Worm (Caenorhabditis elegans): Measurements from ENCODE around the gene R11E3.19.

Gene R11E3.19

ce11 chrIV:4758659-4759058, 17.2 kb downstream of the R11E3.19 start, which contains the start of gene Y17G9B.8 (continued):
- TF ChIP-seq gei-17 (GFP tag; optimal IDR thresholded peaks at IDR 0.05) (no peak), egl-18 (GFP tag; IDR thresholded peaks at IDR 0.05) (no peak), F39B2.1 (GFP tag; IDR thresholded peaks at IDR 0.05) (0 out of 2 replicates have a peak, but pooled peaks have one; percentile 24), lin-35 (GFP tag; optimal IDR thresholded peaks at IDR 0.05) (no peak), egl-44 (GFP tag; IDR thresholded peaks at IDR 0.05) (no peak), lin-54 (GFP tag; optimal IDR thresholded peaks at IDR 0.05) (peak; percentile 45), attf-6 (GFP tag; IDR thresholded peaks at IDR 0.05) (no peak)

- no peak for TF ChIP-seq ceh-40 (GFP tag; IDR thresholded peaks at IDR 0.05)
- no peak for TF ChIP-seq pha-4 (tag; optimal IDR thresholded peaks at IDR 0.05)
Observed at ce11 chrIV:4755929-4756655, 19.8 kb downstream of the R11E3.19 start, which contains the start of the genes fbxb-77 and Y17G9B.11. Gene fbxb-77, minus strand, starts transcription at chrIV:4756157. Gene Y17G9B.11, plus strand, starts transcription at chrIV:4756605.

ce11 chrIV:4751814-4752213, 24.1 kb downstream of the R11E3.19 start, which contains the start of gene Y17G9B.4:
Gene Y17G9B.4, plus strand, starts transcription at chrIV:4752119.
- no peak for TF ChIP-seq hlh-26 (GFP tag; conservative IDR thresholded peaks at IDR 0.05)
- peak; percentile 91 for TF ChIP-seq lsl-1 (GFP tag; optimal IDR thresholded peaks at IDR 0.05)
- TF ChIP-seq madf-6 (GFP tag; IDR thresholded peaks at IDR 0.05), result peak; percentile 83
- TF ChIP-seq attf-6 (GFP tag; IDR thresholded peaks at IDR 0.05), result no peak
- TF ChIP-seq nhr-179 (tag; optimal IDR thresholded peaks at IDR 0.05), result no peak
- peak; percentile 86 for TF ChIP-seq xnd-1 (tag; optimal IDR thresholded peaks at IDR 0.05)
- no peak for TF ChIP-seq T07F8.4 (tag; optimal IDR thresholded peaks at IDR 0.05)
- TF ChIP-seq nfya-2 (GFP tag; IDR thresholded peaks at IDR 0.05), result no peak
- no peak for TF ChIP-seq C17E4.6 (GFP tag; IDR thresholded peaks at IDR 0.05)
- no peak for TF ChIP-seq rec-8 (tag; optimal IDR thresholded peaks at IDR 0.05)
- TF ChIP-seq madf-10 (tag; optimal IDR thresholded peaks at IDR 0.05), result no peak
- no peak for TF ChIP-seq ceh-58 (GFP tag; IDR thresholded peaks at IDR 0.05)
- no peak for TF ChIP-seq ztf-26 (tag; optimal IDR thresholded peaks at IDR 0.05)
- TF ChIP-seq Y79H2A.3 (GFP tag; conservative IDR thresholded peaks at IDR 0.05), result no peak
- TF ChIP-seq tbp1 (GFP tag; optimal IDR thresholded peaks at IDR 0.05), result peak; percentile 17
- no peak for TF ChIP-seq lin-54 (GFP tag; optimal IDR thresholded peaks at IDR 0.05)
- no peak for TF ChIP-seq lin-40 (tag; optimal IDR thresholded peaks at IDR 0.05)
- no peak for TF ChIP-seq hsf-1 (GFP tag; IDR thresholded peaks at IDR 0.05)
- no peak for TF ChIP-seq lin-35 (GFP tag; optimal IDR thresholded peaks at IDR 0.05)
- TF ChIP-seq F33H1.4 (GFP tag; IDR thresholded peaks at IDR 0.05), result peak; percentile 90
- no peak for TF ChIP-seq pha-4 (tag; optimal IDR thresholded peaks at IDR 0.05)
- TF ChIP-seq sptf-2 (GFP tag; optimal IDR thresholded peaks at IDR 0.05), result no peak
- peak; percentile 53 for TF ChIP-seq D2030.7 (GFP tag; IDR thresholded peaks at IDR 0.05)
- TF ChIP-seq egl-18 (GFP tag; IDR thresholded peaks at IDR 0.05), result no peak
- TF ChIP-seq bed-1 (GFP tag; IDR thresholded peaks at IDR 0.05), result no peak
- TF ChIP-seq madf-8 (GFP tag; conservative IDR thresholded peaks at IDR 0.05), result peak; percentile 42
- TF ChIP-seq snpc-4 (GFP tag; optimal IDR thresholded peaks at IDR 0.05), result no peak
- peak in 2 of 4 experiments; percentile 25 to 52 for TF ChIP-seq snpc-4 (tag; optimal IDR thresholded peaks at IDR 0.05)

ce11 chrIV:4749728-4750278, 26.1 kb downstream of the R11E3.19 start, which contains the start of the genes rpl-20 and Y17G9B.5:
Gene rpl-20, minus strand, starts transcription at chrIV:4749778.
Gene Y17G9B.5, plus strand, starts transcription at chrIV:4750240.
- peak; percentile 95 for TF ChIP-seq snpc-4 (GFP tag; optimal IDR thresholded peaks at IDR 0.05)
- TF ChIP-seq snpc-4 (tag; optimal IDR thresholded peaks at IDR 0.05), result peak; percentile 95 to 97 (median 96)
- TF ChIP-seq ztf-28 (GFP tag; IDR thresholded peaks at IDR 0.05), result peak; percentile 95
- TF ChIP-seq B0336.3 (GFP tag; IDR thresholded peaks at IDR 0.05), result peak; percentile 100
- peak; percentile 99 for TF ChIP-seq C17E4.6 (GFP tag; IDR thresholded peaks at IDR 0.05)
- TF ChIP-seq B0035.1 (tag; optimal IDR thresholded peaks at IDR 0.05), result peak; percentile 96
- peak; percentile 92 for TF ChIP-seq T07F8.4 (tag; optimal IDR thresholded peaks at IDR 0.05)
- TF ChIP-seq ceh-79 (tag; optimal IDR thresholded peaks at IDR 0.05), result peak; percentile 90
- peak; percentile 78 for TF ChIP-seq dpff-1 (tag; optimal IDR thresholded peaks at IDR 0.05)
- TF ChIP-seq F55B11.4 (tag; optimal IDR thresholded peaks at IDR 0.05; ENCODE audit: borderline replicate concordance, insufficient read depth), result no peak
- TF ChIP-seq F57C9.4 (tag; optimal IDR thresholded peaks at IDR 0.05), result peak; percentile 97
- TF ChIP-seq atf-7 (tag; optimal IDR thresholded peaks at IDR 0.05), result peak; percentile 99
- TF ChIP-seq ceh-27 (GFP tag; optimal IDR thresholded peaks at IDR 0.05), result peak; percentile 99
- TF ChIP-seq unc-62 (GFP tag; optimal IDR thresholded peaks at IDR 0.05), result peak; percentile 32
- TF ChIP-seq die-1 (tag; optimal IDR thresholded peaks at IDR 0.05), result peak; percentile 91
